Worm (Caenorhabditis elegans) whole organism, L4 larva: ENCODE data around the gene nxf-2.

Experiments
- F37D6.2 ChIP-seq: sonication (generic microtip); optimal IDR thresholded peaks from 2 replicates; lab custom pipeline; 2016; ENCODE audit warnings: mild to moderate bottlenecking, missing genetic modification characterization, missing compliant biosample characterization
- T20F7.1 ChIP-seq: fragments of 200-800 bp; sonication (Bioruptor generic); optimal IDR thresholded peaks from 2 replicates; lab custom pipeline; 2018; ENCODE audit warnings: mild to moderate bottlenecking, missing genetic modification characterization, missing compliant biosample characterization
- Y5F2A.4 ChIP-seq: fragments of 200-800 bp; sonication (Bioruptor generic); optimal IDR thresholded peaks from 2 replicates; lab custom pipeline; 2018; ENCODE audit warnings: mild to moderate bottlenecking, missing genetic modification characterization, missing compliant biosample characterization
- ZK337.2 ChIP-seq: fragments of 200-800 bp; sonication (Bioruptor generic); IDR thresholded peaks from 2 replicates; pipeline ENCODE4 v1.3.6; 2022; ENCODE audit warnings: missing genetic modification reagents, missing genetic modification characterization, missing compliant biosample characterization
- aha-1 ChIP-seq: fragments of 150-350 bp; peaks from one replicate; lab custom pipeline; 2014; ENCODE audit warnings: missing biosample characterization, missing genetic modification characterization
- ceh-32 ChIP-seq: sonication (generic microtip); optimal IDR thresholded peaks from 2 replicates; lab custom pipeline; 2016; ENCODE audit warnings: mild to moderate bottlenecking, missing genetic modification characterization, missing compliant biosample characterization; ENCODE audit not compliant: poor library complexity
- ceh-82 ChIP-seq: sonication (generic microtip); optimal IDR thresholded peaks from 2 replicates; lab custom pipeline; 2017; ENCODE audit warnings: missing biosample characterization, missing genetic modification characterization
- ctbp-1 ChIP-seq: fragments of 200-800 bp; sonication (Bioruptor generic); IDR thresholded peaks from 2 replicates; pipeline ENCODE4 v1.3.6; 2022; ENCODE audit warnings: missing genetic modification reagents, missing genetic modification characterization, missing compliant biosample characterization
- daf-12 ChIP-seq: fragments of 150-350 bp; optimal IDR thresholded peaks from 2 replicates; lab custom pipeline; 2014; ENCODE audit warnings: missing biosample characterization, missing genetic modification reagents, missing genetic modification characterization
- daf-8 ChIP-seq: fragments of 200-800 bp; sonication (Bioruptor generic); IDR thresholded peaks from 2 replicates; pipeline ENCODE4 v1.3.6; 2022; ENCODE audit warnings: missing genetic modification characterization, missing compliant biosample characterization
- dmd-6 ChIP-seq: fragments of 200-800 bp; sonication (Bioruptor generic); IDR thresholded peaks from 2 replicates; pipeline ENCODE4 v1.3.6; 2022; ENCODE audit warnings: missing genetic modification reagents, missing genetic modification characterization, missing compliant biosample characterization
- dpl-1 ChIP-seq: fragments of 150-350 bp; optimal IDR thresholded peaks from 2 replicates; lab custom pipeline; 2014; ENCODE audit warnings: missing biosample characterization, missing genetic modification reagents, missing genetic modification characterization
- egl-27 ChIP-seq: sonication (generic microtip); optimal IDR thresholded peaks from 3 replicates; lab custom pipeline; 2017; ENCODE audit warnings: missing biosample characterization, missing genetic modification reagents, missing genetic modification characterization
- egl-43 ChIP-seq: fragments of 200-800 bp; sonication (Bioruptor generic); IDR thresholded peaks from 2 replicates; pipeline ENCODE4 v1.3.6; 2022; ENCODE audit warnings: missing genetic modification reagents, missing genetic modification characterization, missing compliant biosample characterization
- fkh-10 ChIP-seq: fragments of 150-350 bp; optimal IDR thresholded peaks from 2 replicates; lab custom pipeline; 2014; ENCODE audit warnings: missing biosample characterization, missing genetic modification reagents, missing genetic modification characterization
- fos-1 ChIP-seq: fragments of 150-350 bp; optimal IDR thresholded peaks from 2 replicates; lab custom pipeline; 2014; ENCODE audit warnings: missing biosample characterization, missing genetic modification characterization
- hif-1 ChIP-seq, 2 experiments: sonication (generic microtip); optimal IDR thresholded peaks; 2 replicates each; lab custom pipeline; 2016 to 2017; ENCODE audit warnings: missing compliant biosample characterization in 2 of 2, missing genetic modification characterization in 2 of 2, missing genetic modification reagents in 2 of 2, missing genotype in 2 of 2, mild to moderate bottlenecking in 1 of 2
- hlh-11 ChIP-seq: fragments of 200-800 bp; sonication (Bioruptor generic); optimal IDR thresholded peaks from 2 replicates; lab custom pipeline; 2018; ENCODE audit warnings: mild to moderate bottlenecking, missing genetic modification characterization, missing compliant biosample characterization
- hlh-30 ChIP-seq: sonication (generic microtip); optimal IDR thresholded peaks from 2 replicates; lab custom pipeline; 2017; ENCODE audit warnings: antibody characterized with exemption, mild to moderate bottlenecking, missing genetic modification characterization, missing compliant biosample characterization; ENCODE audit not compliant: insufficient read depth
- jun-1 ChIP-seq: fragments of 150-350 bp; optimal IDR thresholded peaks from 2 replicates; lab custom pipeline; 2014; ENCODE audit warnings: missing biosample characterization, missing genetic modification reagents, missing genetic modification characterization
- lin-1 ChIP-seq: fragments of 200-800 bp; sonication (Bioruptor generic); IDR thresholded peaks from 2 replicates; pipeline ENCODE4 v1.3.6; 2022; ENCODE audit warnings: missing genetic modification reagents, missing genetic modification characterization, missing compliant biosample characterization
- lin-29 ChIP-seq: fragments of 200-800 bp; sonication (Bioruptor generic); IDR thresholded peaks from 2 replicates; pipeline ENCODE4 v1.3.6; 2022; ENCODE audit warnings: missing genetic modification reagents, missing genetic modification characterization, missing compliant biosample characterization
- lsy-2 ChIP-seq, 2 experiments: fragments of 150-350 bp in 1 of 2; sonication (generic microtip) in 1 of 2; optimal IDR thresholded peaks; 2 replicates each; lab custom pipeline; 2014 to 2017; ENCODE audit warnings: missing biosample characterization in 2 of 2, missing genetic modification characterization in 2 of 2
- madf-5 ChIP-seq, 2 experiments: fragments of 200-800 bp; sonication (Bioruptor generic); IDR thresholded peaks; 2 replicates each; pipeline ENCODE4 v1.3.6; 2022; ENCODE audit warnings: missing compliant biosample characterization in 2 of 2, missing genetic modification characterization in 2 of 2
- mep-1 ChIP-seq: fragments of 150-350 bp; sonication (generic microtip); optimal IDR thresholded peaks from 3 replicates; lab custom pipeline; 2014; ENCODE audit warnings: missing biosample characterization, missing genetic modification characterization
- nhr-102 ChIP-seq: sonication (generic microtip); optimal IDR thresholded peaks from 2 replicates; lab custom pipeline; 2016; ENCODE audit warnings: mild to moderate bottlenecking, missing genetic modification characterization, moderate library complexity, missing compliant biosample characterization
- nhr-111 ChIP-seq: fragments of 200-800 bp; sonication (Bioruptor generic); optimal IDR thresholded peaks from 2 replicates; lab custom pipeline; 2018; ENCODE audit warnings: mild to moderate bottlenecking, missing genetic modification characterization, missing compliant biosample characterization
- nhr-25 ChIP-seq: sonication (generic microtip); optimal IDR thresholded peaks from 2 replicates; lab custom pipeline; 2017; ENCODE audit warnings: missing genetic modification characterization, mild to moderate bottlenecking, missing compliant biosample characterization, antibody characterized with exemption, moderate library complexity, borderline replicate concordance; ENCODE audit not compliant: insufficient read depth
- nhr-28 ChIP-seq: fragments of 150-350 bp; optimal IDR thresholded peaks from 2 replicates; lab custom pipeline; 2014; ENCODE audit warnings: missing biosample characterization, missing genetic modification characterization
- nhr-48 ChIP-seq: sonication (generic microtip); optimal IDR thresholded peaks from 2 replicates; lab custom pipeline; 2016; ENCODE audit warnings: mild to moderate bottlenecking, missing genetic modification characterization, missing compliant biosample characterization
- pqm-1 ChIP-seq: sonication (generic microtip); optimal IDR thresholded peaks from 2 replicates; lab custom pipeline; 2017; ENCODE audit warnings: missing biosample characterization, missing genetic modification characterization
- saeg-2 ChIP-seq: fragments of 200-800 bp; sonication (Bioruptor generic); IDR thresholded peaks from 2 replicates; pipeline ENCODE4 v1.3.6; 2022; ENCODE audit warnings: missing genetic modification reagents, missing genetic modification characterization, missing compliant biosample characterization
- skn-1 ChIP-seq: fragments of 150-350 bp; optimal IDR thresholded peaks from 2 replicates; lab custom pipeline; 2014; ENCODE audit warnings: missing biosample characterization, missing genetic modification characterization
- snpc-4 ChIP-seq: fragments of 150-350 bp; optimal IDR thresholded peaks from 2 replicates; lab custom pipeline; 2014; ENCODE audit warnings: missing biosample characterization, missing genetic modification characterization
- spr-1 ChIP-seq: sonication (generic microtip); optimal IDR thresholded peaks from 2 replicates; lab custom pipeline; 2016; ENCODE audit warnings: mild to moderate bottlenecking, missing genetic modification characterization, missing compliant biosample characterization
- tag-97 ChIP-seq: fragments of 200-800 bp; sonication (Bioruptor generic); IDR thresholded peaks from 2 replicates; pipeline ENCODE4 v1.3.6; 2022; ENCODE audit warnings: missing genetic modification characterization, missing compliant biosample characterization
- tra-1 ChIP-seq: fragments of 200-800 bp; sonication (Bioruptor generic); IDR thresholded peaks from 2 replicates; pipeline ENCODE4 v1.3.6; 2022; ENCODE audit warnings: missing genetic modification reagents, missing genetic modification characterization, missing compliant biosample characterization
- unc-62 ChIP-seq, 3 experiments: fragments of 150-350 bp in 1 of 3; sonication (generic microtip); optimal IDR thresholded peaks in 2 of 3; peaks in 1 of 3; 1 replicate in 1 of 3; 2 replicates in 2 of 3; lab custom pipeline; 2014 to 2017; ENCODE audit warnings: missing biosample characterization in 3 of 3, missing genetic modification characterization in 3 of 3, missing genetic modification reagents in 3 of 3, missing genotype in 1 of 3
- zag-1 ChIP-seq: fragments of 150-350 bp; optimal IDR thresholded peaks from 2 replicates; lab custom pipeline; 2014; ENCODE audit warnings: missing biosample characterization, missing genetic modification characterization
- zfp-3 ChIP-seq: fragments of 200-800 bp; sonication (Bioruptor generic); conservative IDR thresholded peaks from 2 replicates; pipeline ENCODE4 v1.3.6; 2022; ENCODE audit warnings: missing genetic modification reagents, missing genetic modification characterization, missing compliant biosample characterization
- ztf-11 ChIP-seq: fragments of 150-350 bp; optimal IDR thresholded peaks from 2 replicates; lab custom pipeline; 2014; ENCODE audit warnings: missing biosample characterization, missing genetic modification characterization

The nxf-2 gene

DNA sequence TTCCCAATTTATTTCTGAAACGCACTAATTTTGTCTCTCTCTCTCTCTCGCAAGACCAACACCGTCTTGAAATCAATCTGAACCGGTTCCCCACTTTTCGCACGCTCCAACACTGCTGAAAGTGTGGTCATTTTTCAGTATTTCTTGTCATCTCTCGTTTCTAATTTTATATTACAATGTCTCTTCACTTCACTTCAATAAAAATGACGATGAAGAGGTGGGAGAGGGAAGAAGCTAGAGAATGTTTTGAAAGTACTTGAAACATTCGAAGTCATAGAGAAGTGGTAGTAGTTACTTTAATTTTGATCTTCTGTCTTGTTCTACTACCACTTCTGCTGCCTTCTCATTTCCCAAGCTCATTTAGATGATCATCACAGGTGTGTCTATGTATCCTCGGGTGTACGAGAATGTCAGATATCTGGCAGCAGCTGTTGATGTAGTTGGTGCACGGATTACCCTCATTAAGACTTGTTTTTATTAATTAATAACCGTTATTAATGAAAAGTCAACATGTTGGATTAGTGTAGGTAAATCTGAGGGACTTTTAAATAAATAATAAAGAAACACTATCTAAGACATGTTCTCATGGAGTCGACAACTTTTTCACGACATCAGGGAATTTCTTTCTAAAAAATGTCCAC, 20.6 kb upstream of the nxf-2 start:
- TF ChIP-seq ctbp-1 (GFP tag; lab: Robert Waterston, UW) (no peak), aha-1 (tag; lab: Kevin White, UChicago) (peak; percentile 91), unc-62 (GFP tag; optimal IDR thresholded peaks at IDR 0.05 in 1 of 2; lab: Kevin White, UChicago) (peak in 1 of 2 experiments; percentile 57), unc-62 (tag; optimal IDR thresholded peaks at IDR 0.05; lab: Kevin White, UChicago) (no peak), lsy-2 (tag; optimal IDR thresholded peaks at IDR 0.05; lab: Kevin White, UChicago) (no peak)

DNA sequence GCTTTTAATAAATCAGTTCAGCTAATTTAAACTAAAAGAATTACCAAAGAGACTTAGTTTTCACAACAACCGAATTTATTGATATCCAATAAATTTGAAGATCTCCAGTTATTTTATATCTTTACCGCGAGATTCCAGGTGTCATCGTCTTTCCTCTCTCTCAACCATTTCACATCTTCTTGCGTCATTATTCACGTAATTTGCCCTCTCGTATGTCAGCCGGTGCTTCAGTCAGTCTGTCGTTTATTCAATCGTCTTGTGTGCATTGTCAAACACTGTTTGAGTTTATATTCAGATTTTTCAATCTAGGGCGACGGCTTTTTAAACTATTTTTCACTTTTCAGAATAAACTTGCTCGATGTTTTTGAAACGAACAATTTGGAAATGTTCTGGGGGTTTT, 19.7 kb upstream of the nxf-2 start:
- no peak for TF ChIP-seq dpl-1
- TF ChIP-seq aha-1 (tag; lab: Kevin White, UChicago), result peak; percentile 11
- TF ChIP-seq nhr-48 (tag; lab: Kevin White, UChicago), result no peak
- no peak for TF ChIP-seq lin-1

DNA sequence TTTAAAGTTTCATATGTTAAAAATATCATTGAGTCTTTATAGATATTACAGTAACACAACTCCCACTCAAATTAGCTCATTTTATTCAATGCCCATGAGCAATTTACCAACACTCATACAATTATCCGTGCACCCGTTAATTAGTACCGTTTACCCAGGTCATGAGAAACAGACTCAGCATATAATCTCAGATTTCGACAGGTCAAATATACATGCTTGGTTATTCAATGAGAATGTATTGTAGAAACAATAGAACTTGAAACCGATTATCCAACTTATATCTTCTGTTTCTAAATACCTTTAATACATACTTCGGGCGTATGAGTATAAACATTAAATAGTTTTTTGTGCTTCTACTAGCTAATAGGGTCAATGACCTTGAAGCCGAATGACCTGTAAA, 18.6 kb upstream of the nxf-2 start:
- TF ChIP-seq nhr-102 (tag; lab: Kevin White, UChicago) (no peak), ZK337.2 (no peak), dmd-6 (GFP tag; lab: Robert Waterston, UW) (no peak), daf-8 (GFP tag; lab: Robert Waterston, UW) (no peak), snpc-4 (tag; lab: Kevin White, UChicago) (no peak), ceh-82 (tag; lab: Kevin White, UChicago) (no peak), skn-1 (tag; lab: Kevin White, UChicago) (no peak), fkh-10 (GFP tag; lab: Kevin White, UChicago) (no peak), nhr-25 (tag; lab: Kevin White, UChicago) (no peak), hif-1 (tag; optimal IDR thresholded peaks at IDR 0.05; lab: Kevin White, UChicago) (no peak), lsy-2 (tag; optimal IDR thresholded peaks at IDR 0.05; lab: Kevin White, UChicago) (no peak), ztf-11 (tag; lab: Kevin White, UChicago) (no peak), daf-12 (tag; lab: Kevin White, UChicago) (no peak), nhr-28 (tag; lab: Kevin White, UChicago) (no peak), saeg-2 (GFP tag; lab: Robert Waterston, UW) (no peak), hlh-11 (tag; lab: Kevin White, UChicago) (no peak), mep-1 (tag; lab: Kevin White, UChicago) (no peak)

DNA sequence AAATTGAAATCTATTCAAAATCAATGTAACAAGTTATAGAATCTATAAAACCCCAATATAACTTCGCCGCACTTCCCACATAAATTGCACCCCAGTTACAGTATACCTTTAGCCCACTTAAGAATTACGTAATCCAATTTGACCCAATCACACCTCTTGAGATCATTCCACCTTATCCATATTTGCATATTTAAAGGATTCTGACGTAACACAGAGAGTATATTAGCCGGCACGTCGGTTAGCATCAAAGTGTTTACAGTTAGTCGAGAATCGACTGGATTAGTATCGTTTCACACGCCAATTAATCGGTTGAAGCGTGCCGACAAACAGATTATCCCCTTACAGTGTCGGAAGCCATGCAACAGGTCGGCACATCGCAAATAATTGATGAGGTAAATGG, 15.9 kb upstream of the nxf-2 start:
- TF ChIP-seq ceh-82 (tag; lab: Kevin White, UChicago), result no peak
- TF ChIP-seq zfp-3 (GFP tag; lab: Robert Waterston, UW), result no peak
- no peak for TF ChIP-seq saeg-2 (GFP tag; lab: Robert Waterston, UW)
- no peak for TF ChIP-seq F37D6.2 (tag; lab: Kevin White, UChicago)
- no peak for TF ChIP-seq jun-1 (tag; lab: Kevin White, UChicago)
- no peak for TF ChIP-seq ctbp-1 (GFP tag; lab: Robert Waterston, UW)
- TF ChIP-seq egl-27 (tag; lab: Kevin White, UChicago), result no peak

DNA sequence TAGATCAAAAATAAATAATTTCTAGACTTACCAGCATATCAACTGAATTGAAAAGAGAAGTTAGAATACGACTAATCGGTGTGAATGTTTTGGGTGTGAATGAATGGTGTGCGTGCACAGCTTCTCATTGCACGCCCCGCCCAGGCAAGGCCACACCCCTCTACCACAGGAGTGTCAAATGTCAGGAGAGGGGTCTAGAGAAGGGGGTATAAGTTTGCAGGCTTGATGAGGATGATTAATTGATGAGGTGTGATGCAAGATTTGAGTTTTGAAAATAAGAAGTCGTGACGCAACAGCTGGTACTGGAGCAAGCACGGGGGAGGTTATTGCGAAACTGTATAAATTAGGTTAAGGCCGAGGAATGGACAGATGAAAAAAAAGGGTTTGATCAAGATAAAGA, 14.6 kb upstream of the nxf-2 start, which contains the start of gene egl-1:
Gene egl-1, minus strand, starts transcription at position 101 of the 400 bp plus-strand sequence.
- no peak for TF ChIP-seq lin-29
- TF ChIP-seq egl-43 (GFP tag; lab: Robert Waterston, UW), result no peak
- TF ChIP-seq tag-97, result no peak
- TF ChIP-seq fos-1 (tag; lab: Kevin White, UChicago), result no peak
- TF ChIP-seq hlh-30 (tag; lab: Kevin White, UChicago), result no peak
- TF ChIP-seq madf-5 (GFP tag; IDR thresholded peaks at IDR 0.05; lab: Robert Waterston, UW), result no peak
- no peak for TF ChIP-seq zag-1
- no peak for TF ChIP-seq tra-1 (GFP tag; lab: Robert Waterston, UW)
- TF ChIP-seq lin-1, result no peak
- no peak for TF ChIP-seq dpl-1
- TF ChIP-seq dmd-6 (GFP tag; lab: Robert Waterston, UW), result no peak
- TF ChIP-seq Y5F2A.4 (GFP tag; lab: Kevin White, UChicago), result no peak
- TF ChIP-seq nhr-111 (GFP tag; lab: Kevin White, UChicago), result no peak
- no peak for TF ChIP-seq spr-1 (tag; lab: Kevin White, UChicago)
- no peak for TF ChIP-seq ceh-32 (tag; lab: Kevin White, UChicago)
- no peak for TF ChIP-seq mep-1 (tag; lab: Kevin White, UChicago)
- TF ChIP-seq T20F7.1 (GFP tag; lab: Kevin White, UChicago), result no peak
- TF ChIP-seq nhr-48 (tag; lab: Kevin White, UChicago), result no peak
- TF ChIP-seq saeg-2 (GFP tag; lab: Robert Waterston, UW), result no peak
- TF ChIP-seq pqm-1, result no peak
